Worm (Caenorhabditis elegans): ENCODE data around the gene tbc-1.

- TF ChIP-seq ZK337.2 (GFP tag; IDR thresholded peaks at IDR 0.05) (no peak), nhr-76 (tag; optimal IDR thresholded peaks at IDR 0.05) (no peak), D1046.2 (GFP tag; IDR thresholded peaks at IDR 0.05) (no peak), rbr-2 (tag; optimal IDR thresholded peaks at IDR 0.05) (peak; percentile 78), ztf-11 (tag; optimal IDR thresholded peaks at IDR 0.05) (no peak), nhr-237 (tag; optimal IDR thresholded peaks at IDR 0.05) (no peak), mep-1 (tag; optimal IDR thresholded peaks at IDR 0.05) (peak; percentile 84), daf-16 (GFP tag; optimal IDR thresholded peaks at IDR 0.05) (peak in 1 of 2 experiments; percentile 37), daf-16 (tag; optimal IDR thresholded peaks at IDR 0.05) (peak; percentile 95), sdz-12 (GFP tag; optimal IDR thresholded peaks at IDR 0.05) (no peak), F26F4.8 (GFP tag; conservative IDR thresholded peaks at IDR 0.05) (no peak), unc-62 (GFP tag; optimal IDR thresholded peaks at IDR 0.05 in 1 of 2) (no peak), unc-62 (tag; optimal IDR thresholded peaks at IDR 0.05) (no peak), nhr-111 (GFP tag; optimal IDR thresholded peaks at IDR 0.05) (no peak), zag-1 (tag; optimal IDR thresholded peaks at IDR 0.05) (no peak)
Observed at ce11 chrX:14983274-14983673, 12.7 kb downstream of the tbc-1 start, which contains the start of gene rbg-1.
